Worm (Caenorhabditis elegans): ENCODE results near the gene his-35.
A peak's percentile ranks its signal among the peaks of the same experiment; 100 is the strongest.

Gene his-35

DNA sequence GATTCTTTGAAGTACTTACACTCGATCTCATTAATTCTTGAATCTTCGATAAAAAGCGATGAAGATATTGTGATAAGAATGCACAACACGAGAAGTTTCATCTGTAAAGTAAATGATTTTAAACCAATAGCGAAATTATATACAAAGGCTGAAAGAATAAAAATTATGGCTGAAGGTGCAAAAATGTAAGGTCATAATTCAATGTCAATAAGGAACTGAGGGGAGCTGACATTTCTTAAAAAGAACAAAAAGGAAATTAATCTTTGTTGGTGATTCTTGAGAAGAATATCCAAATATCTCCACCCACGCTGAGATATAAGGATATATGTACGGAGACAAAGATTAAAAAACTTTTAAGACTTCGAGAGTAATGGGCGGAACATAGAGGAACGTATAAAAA, 21.0 kb downstream of the his-35 start, which contains the start of gene C50F4.9:
Gene C50F4.9 (minus strand): TSS at position 101 of the 400 bp plus-strand sequence.
- TF ChIP-seq mes-2 (tag; optimal IDR thresholded peaks at IDR 0.05; ENCODE audit: poor library complexity, severe bottlenecking) (no peak), lin-13 (GFP tag; optimal IDR thresholded peaks at IDR 0.05) (no peak), Y48G9A.11 (GFP tag; IDR thresholded peaks at IDR 0.05) (no peak), nhr-28 (tag; optimal IDR thresholded peaks at IDR 0.05) (no peak), ceh-28 (tag; optimal IDR thresholded peaks at IDR 0.05) (no peak), nhr-111 (GFP tag; optimal IDR thresholded peaks at IDR 0.05) (no peak), unc-62 (GFP tag; optimal IDR thresholded peaks at IDR 0.05 in 1 of 2) (no peak), unc-62 (tag; optimal IDR thresholded peaks at IDR 0.05) (no peak), hif-1 (tag; optimal IDR thresholded peaks at IDR 0.05) (no peak), tag-97 (GFP tag; IDR thresholded peaks at IDR 0.05) (no peak), ceh-44 (GFP tag; IDR thresholded peaks at IDR 0.05) (no peak), hmg-1.1 (GFP tag; IDR thresholded peaks at IDR 0.05) (no peak), nhr-76 (tag; optimal IDR thresholded peaks at IDR 0.05) (no peak), egl-43 (GFP tag; IDR thresholded peaks at IDR 0.05) (no peak), lin-29 (GFP tag; IDR thresholded peaks at IDR 0.05) (no peak), snpc-1.2 (GFP tag; IDR thresholded peaks at IDR 0.05) (no peak)

DNA sequence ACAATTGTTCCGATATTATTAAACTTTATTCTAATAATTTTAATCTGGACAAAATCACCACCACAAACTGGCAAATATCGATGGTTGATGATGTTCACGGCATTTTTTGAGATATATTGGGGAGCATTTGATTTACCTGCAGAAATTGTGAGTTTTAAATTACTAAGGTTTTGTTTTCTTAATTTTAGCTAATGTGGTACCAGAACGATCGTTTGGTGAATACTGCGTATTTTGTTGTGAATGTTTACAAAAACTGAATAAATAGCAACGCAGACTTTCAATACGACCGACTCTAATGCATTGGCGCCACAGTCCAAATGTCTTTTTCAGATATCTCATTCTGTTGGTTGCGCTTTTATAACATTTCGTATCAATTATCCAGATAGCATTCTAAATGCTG, 23.4 kb downstream of the his-35 start:
- TF ChIP-seq zag-1 (tag; optimal IDR thresholded peaks at IDR 0.05) (no peak), cey-2 (tag; optimal IDR thresholded peaks at IDR 0.05; ENCODE audit: borderline replicate concordance, insufficient read depth) (no peak), arid-1 (GFP tag; conservative IDR thresholded peaks at IDR 0.05) (no peak), fos-1 (tag; optimal IDR thresholded peaks at IDR 0.05) (no peak), unc-62 (GFP tag; optimal IDR thresholded peaks at IDR 0.05 in 1 of 2) (peak in 1 of 2 experiments; percentile 62), unc-62 (tag; optimal IDR thresholded peaks at IDR 0.05) (no peak), snpc-4 (tag; optimal IDR thresholded peaks at IDR 0.05) (no peak), daf-16 (GFP tag; optimal IDR thresholded peaks at IDR 0.05) (no peak), daf-16 (tag; optimal IDR thresholded peaks at IDR 0.05) (no peak), aha-1 (tag) (peak; percentile 46), hlh-11 (tag; optimal IDR thresholded peaks at IDR 0.05) (no peak)

DNA sequence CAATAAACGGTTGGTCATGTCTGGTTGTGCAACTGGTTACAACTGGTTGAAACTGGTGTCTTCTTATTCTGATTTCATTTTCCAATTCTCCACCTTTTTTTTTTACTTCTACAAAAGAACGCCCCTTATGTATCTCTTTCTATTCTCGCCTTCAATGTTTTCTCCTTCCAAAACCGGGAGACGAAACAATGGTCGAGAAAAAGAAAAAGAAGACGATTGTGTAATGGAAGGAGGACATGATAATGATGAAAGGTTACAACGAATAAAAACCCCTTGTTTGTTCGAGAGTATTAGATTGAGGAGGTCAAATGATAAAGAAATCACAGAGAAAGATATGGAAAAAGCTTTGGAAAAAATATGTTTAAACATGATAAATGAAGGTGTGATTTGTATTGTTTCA, 26.3 kb downstream of the his-35 start, which contains the start of gene C50F4.8:
Gene C50F4.8 (minus strand): TSS at position 28 of the 400 bp plus-strand sequence.
- TF ChIP-seq unc-62 (GFP tag; optimal IDR thresholded peaks at IDR 0.05 in 1 of 2): peak in 1 of 2 experiments; percentile 35
- TF ChIP-seq unc-62 (tag; optimal IDR thresholded peaks at IDR 0.05): no peak
- peak; percentile 39 for TF ChIP-seq nhr-28 (tag; optimal IDR thresholded peaks at IDR 0.05)
- no peak for TF ChIP-seq tag-97 (GFP tag; IDR thresholded peaks at IDR 0.05)
- peak; percentile 24 for TF ChIP-seq dve-1 (tag; optimal IDR thresholded peaks at IDR 0.05; ENCODE audit: insufficient read depth)
- no peak for TF ChIP-seq dpl-1 (GFP tag; optimal IDR thresholded peaks at IDR 0.05)

DNA sequence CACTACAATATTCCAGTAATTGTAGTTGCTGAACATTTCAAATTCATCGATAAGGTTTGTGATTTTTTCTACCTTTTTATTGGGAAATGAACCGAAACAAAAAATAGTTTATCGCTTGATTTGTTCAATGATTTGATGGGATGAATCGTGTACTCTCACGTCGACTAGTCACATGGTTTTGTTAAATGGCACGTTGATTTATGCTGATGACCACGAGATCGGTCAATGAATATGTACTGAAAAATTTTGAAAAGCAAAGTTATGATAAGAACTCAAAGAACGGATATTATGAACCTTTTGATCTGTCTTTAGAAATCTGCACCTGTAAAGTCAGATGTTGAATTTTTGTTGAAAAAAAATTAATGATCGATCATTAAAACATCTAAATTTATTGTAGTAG, 28.8 kb downstream of the his-35 start:
- TF ChIP-seq nhr-6 (tag; optimal IDR thresholded peaks at IDR 0.05) (peak; percentile 46), nhr-77 (tag; optimal IDR thresholded peaks at IDR 0.05) (peak; percentile 34), mdl-1 (tag; optimal IDR thresholded peaks at IDR 0.05) (peak in 1 of 2 experiments; percentile 65), hlh-30 (tag; optimal IDR thresholded peaks at IDR 0.05; ENCODE audit: insufficient read depth) (peak; percentile 83), mep-1 (tag; optimal IDR thresholded peaks at IDR 0.05) (peak; percentile 42), dve-1 (tag; optimal IDR thresholded peaks at IDR 0.05; ENCODE audit: insufficient read depth) (peak; percentile 82), unc-62 (GFP tag; optimal IDR thresholded peaks at IDR 0.05 in 1 of 2) (peak in 1 of 2 experiments; percentile 99), unc-62 (tag; optimal IDR thresholded peaks at IDR 0.05) (no peak), nhr-28 (tag; optimal IDR thresholded peaks at IDR 0.05) (peak; percentile 97), ceh-28 (tag; optimal IDR thresholded peaks at IDR 0.05) (no peak), nhr-48 (tag; optimal IDR thresholded peaks at IDR 0.05) (peak; percentile 49), ceh-20 (GFP tag; IDR thresholded peaks at IDR 0.05) (peak; percentile 69; the same call in 1 of the 2 replicates), nhr-25 (tag; optimal IDR thresholded peaks at IDR 0.05; ENCODE audit: borderline replicate concordance, insufficient read depth) (peak; percentile 46), aha-1 (tag) (no peak), hlh-11 (tag; optimal IDR thresholded peaks at IDR 0.05) (peak; percentile 64), T20F7.1 (GFP tag; optimal IDR thresholded peaks at IDR 0.05) (peak; percentile 3), mxl-3 (GFP tag; optimal IDR thresholded peaks at IDR 0.05) (peak; percentile 69), F26F4.8 (GFP tag; conservative IDR thresholded peaks at IDR 0.05) (no peak), lsy-2 (tag; optimal IDR thresholded peaks at IDR 0.05) (peak in 1 of 2 experiments; percentile 52), dmd-6 (GFP tag; IDR thresholded peaks at IDR 0.05) (peak; percentile 84), nhr-76 (tag; optimal IDR thresholded peaks at IDR 0.05) (peak; percentile 12), Y5F2A.4 (GFP tag; optimal IDR thresholded peaks at IDR 0.05) (no peak)

Data from whole organism, L4 larva.